Worm (Caenorhabditis elegans) whole organism, late embryonic: ENCODE results near the gene cblc-1.

Experiments used
- F13H6.1 ChIP-seq: sonication (generic microtip); optimal IDR thresholded peaks from 2 replicates; lab custom pipeline; 2016; ENCODE audit warnings: missing genetic modification characterization, missing compliant biosample characterization
- T23F11.4 ChIP-seq: fragments of 200-800 bp; sonication (Bioruptor generic); optimal IDR thresholded peaks from 2 replicates; lab custom pipeline; 2018; ENCODE audit warnings: mild to moderate bottlenecking, missing genetic modification characterization, missing compliant biosample characterization
- Y22D7AL.16 ChIP-seq: sonication (generic microtip); optimal IDR thresholded peaks from 2 replicates; lab custom pipeline; 2016; ENCODE audit warnings: missing genetic modification characterization, missing compliant biosample characterization
- ahr-1 ChIP-seq: sonication (generic microtip); optimal IDR thresholded peaks from 2 replicates; lab custom pipeline; 2016; ENCODE audit warnings: missing genetic modification characterization, missing compliant biosample characterization
- ama-1 ChIP-seq: fragments of 150-350 bp; optimal IDR thresholded peaks from 2 replicates; lab custom pipeline; 2014
- ceh-14 ChIP-seq: sonication (generic microtip); optimal IDR thresholded peaks from 2 replicates; lab custom pipeline; 2016; ENCODE audit warnings: missing genotype, missing genetic modification characterization, missing compliant biosample characterization
- ceh-19 ChIP-seq: fragments of 200-800 bp; sonication (Bioruptor generic); optimal IDR thresholded peaks from 2 replicates; lab custom pipeline; 2018; ENCODE audit warnings: mild to moderate bottlenecking, missing genetic modification characterization, missing compliant biosample characterization
- ceh-22 ChIP-seq: sonication (generic microtip); optimal IDR thresholded peaks from 2 replicates; lab custom pipeline; 2017; ENCODE audit warnings: missing biosample characterization, missing genetic modification characterization
- ceh-30 ChIP-seq: fragments of 150-350 bp; optimal IDR thresholded peaks from 2 replicates; lab custom pipeline; 2014; ENCODE audit warnings: missing biosample characterization, missing genetic modification characterization
- ceh-34 ChIP-seq: sonication (generic microtip); optimal IDR thresholded peaks from 2 replicates; lab custom pipeline; 2016; ENCODE audit warnings: mild to moderate bottlenecking, missing genetic modification characterization, missing compliant biosample characterization
- ceh-45 ChIP-seq: fragments of 200-800 bp; sonication (Bioruptor generic); IDR thresholded peaks from 2 replicates; pipeline ENCODE4 v1.3.6; 2022; ENCODE audit warnings: missing genetic modification reagents, missing genetic modification characterization, missing compliant biosample characterization
- ceh-48 ChIP-seq: sonication (generic microtip); optimal IDR thresholded peaks from 2 replicates; lab custom pipeline; 2016; ENCODE audit warnings: missing genetic modification characterization, inconsistent platforms, missing compliant biosample characterization
- ceh-6 ChIP-seq: fragments of 200-800 bp; sonication (Bioruptor generic); optimal IDR thresholded peaks from 2 replicates; lab custom pipeline; 2018; ENCODE audit warnings: mild to moderate bottlenecking, missing genetic modification characterization, missing compliant biosample characterization
- elt-2 ChIP-seq: sonication (generic microtip); optimal IDR thresholded peaks from 2 replicates; lab custom pipeline; 2016; ENCODE audit warnings: missing genetic modification reagents, missing genetic modification characterization, missing compliant biosample characterization
- ets-4 ChIP-seq: sonication (generic microtip); optimal IDR thresholded peaks from 2 replicates; lab custom pipeline; 2016; ENCODE audit warnings: missing genetic modification characterization, missing compliant biosample characterization
- fax-1 ChIP-seq: sonication (generic microtip); optimal IDR thresholded peaks from 2 replicates; lab custom pipeline; 2016; ENCODE audit warnings: missing genotype, missing genetic modification characterization, missing compliant biosample characterization
- fkh-10 ChIP-seq: fragments of 150-350 bp; optimal IDR thresholded peaks from 2 replicates; lab custom pipeline; 2014; ENCODE audit warnings: missing biosample characterization, missing genetic modification reagents, missing genetic modification characterization
- hlh-13 ChIP-seq: fragments of 200-800 bp; sonication (Bioruptor generic); optimal IDR thresholded peaks from 2 replicates; lab custom pipeline; 2018; ENCODE audit warnings: mild to moderate bottlenecking, missing genetic modification characterization, missing compliant biosample characterization
- hlh-15 ChIP-seq: sonication (generic microtip); optimal IDR thresholded peaks from 2 replicates; lab custom pipeline; 2016; ENCODE audit warnings: missing genetic modification characterization, missing compliant biosample characterization
- hlh-30 ChIP-seq: sonication (generic microtip); optimal IDR thresholded peaks from 2 replicates; lab custom pipeline; 2017; ENCODE audit warnings: antibody characterized with exemption, missing genetic modification characterization, missing compliant biosample characterization; ENCODE audit not compliant: insufficient read depth
- hlh-6 ChIP-seq: sonication (generic microtip); optimal IDR thresholded peaks from 2 replicates; lab custom pipeline; 2016; ENCODE audit warnings: missing genotype, missing genetic modification characterization, missing compliant biosample characterization
- lin-11 ChIP-seq: fragments of 200-800 bp; sonication (Bioruptor generic); optimal IDR thresholded peaks from 2 replicates; lab custom pipeline; 2018; ENCODE audit warnings: mild to moderate bottlenecking, missing genetic modification characterization, missing compliant biosample characterization
- madf-2 ChIP-seq: sonication (generic microtip); optimal IDR thresholded peaks from 2 replicates; lab custom pipeline; 2017; ENCODE audit warnings: missing genetic modification characterization, missing compliant biosample characterization
- mec-3 ChIP-seq: sonication (generic microtip); optimal IDR thresholded peaks from 2 replicates; lab custom pipeline; 2016; ENCODE audit warnings: borderline replicate concordance, missing genetic modification characterization, missing compliant biosample characterization
- nfya-1 ChIP-seq: sonication (generic microtip); optimal IDR thresholded peaks from 2 replicates; lab custom pipeline; 2017; ENCODE audit warnings: missing genetic modification characterization, mild to moderate bottlenecking, missing compliant biosample characterization, antibody characterized with exemption, moderate library complexity
- nhr-11 ChIP-seq: fragments of 150-350 bp; optimal IDR thresholded peaks from 2 replicates; lab custom pipeline; 2014; ENCODE audit warnings: missing biosample characterization, missing genetic modification characterization
- npax-4 ChIP-seq: sonication (generic microtip); optimal IDR thresholded peaks from 2 replicates; lab custom pipeline; 2016; ENCODE audit warnings: missing genetic modification characterization, missing compliant biosample characterization
- odd-2 ChIP-seq: sonication (generic microtip); optimal IDR thresholded peaks from 2 replicates; lab custom pipeline; 2017; ENCODE audit warnings: antibody characterized with exemption, mild to moderate bottlenecking, missing genetic modification characterization, missing compliant biosample characterization
- pag-3 ChIP-seq: sonication (generic microtip); optimal IDR thresholded peaks from 2 replicates; lab custom pipeline; 2016; ENCODE audit warnings: missing compliant biosample characterization, missing genetic modification characterization, borderline replicate concordance
- pat-9 ChIP-seq: fragments of 200-800 bp; sonication (Bioruptor generic); optimal IDR thresholded peaks from 2 replicates; lab custom pipeline; 2018; ENCODE audit warnings: mild to moderate bottlenecking, missing genetic modification characterization, moderate library complexity, missing compliant biosample characterization
- pax-1 ChIP-seq: fragments of 150-350 bp; optimal IDR thresholded peaks from 2 replicates; lab custom pipeline; 2014; ENCODE audit warnings: missing biosample characterization, missing genetic modification characterization
- pha-2 ChIP-seq: sonication (generic microtip); optimal IDR thresholded peaks from 2 replicates; lab custom pipeline; 2017; ENCODE audit warnings: mild to moderate bottlenecking, missing genetic modification characterization, missing compliant biosample characterization
- pqm-1 ChIP-seq: sonication (generic microtip); optimal IDR thresholded peaks from 2 replicates; lab custom pipeline; 2016; ENCODE audit warnings: missing genetic modification characterization, missing compliant biosample characterization
- pros-1 ChIP-seq: fragments of 150-350 bp; optimal IDR thresholded peaks from 2 replicates; lab custom pipeline; 2014; ENCODE audit warnings: missing biosample characterization, missing genetic modification reagents, missing genetic modification characterization
- ref-2 ChIP-seq: sonication (generic microtip); optimal IDR thresholded peaks from 2 replicates; lab custom pipeline; 2016; ENCODE audit warnings: missing genetic modification characterization, missing compliant biosample characterization
- rnt-1 ChIP-seq: sonication (generic microtip); optimal IDR thresholded peaks from 2 replicates; lab custom pipeline; 2016; ENCODE audit warnings: missing genetic modification characterization, missing compliant biosample characterization
- sdc-2 ChIP-seq: sonication (generic microtip); optimal IDR thresholded peaks from 2 replicates; lab custom pipeline; 2016; ENCODE audit warnings: missing genotype, missing genetic modification characterization, missing compliant biosample characterization
- sox-2 ChIP-seq: fragments of 200-800 bp; sonication (Bioruptor generic); IDR thresholded peaks from 2 replicates; pipeline ENCODE4 v1.3.6; 2022; ENCODE audit warnings: missing genetic modification reagents, missing genetic modification characterization, missing compliant biosample characterization
- syd-9 ChIP-seq: sonication (generic microtip); optimal IDR thresholded peaks from 2 replicates; lab custom pipeline; 2016; ENCODE audit warnings: mild to moderate bottlenecking, missing genetic modification characterization, moderate library complexity, missing compliant biosample characterization
- tbx-2 ChIP-seq: sonication (generic microtip); optimal IDR thresholded peaks from 2 replicates; lab custom pipeline; 2016; ENCODE audit warnings: missing genetic modification characterization, missing compliant biosample characterization
- ttx-3 ChIP-seq: sonication (generic microtip); optimal IDR thresholded peaks from 2 replicates; lab custom pipeline; 2016; ENCODE audit warnings: missing genetic modification reagents, missing genetic modification characterization, missing compliant biosample characterization
- unc-3 ChIP-seq, 2 experiments: fragments of 200-800 bp in 1 of 2; sonication (Bioruptor generic) in 1 of 2; sonication (generic microtip) in 1 of 2; conservative IDR thresholded peaks in 1 of 2; optimal IDR thresholded peaks in 1 of 2; 2 replicates each; pipeline versions ENCODE4 v1.3.6 to Lab custom; 2016 to 2022; ENCODE audit warnings: missing compliant biosample characterization in 2 of 2, missing genetic modification characterization in 2 of 2, missing genetic modification reagents in 1 of 2
- unc-55 ChIP-seq: sonication (generic microtip); optimal IDR thresholded peaks from 2 replicates; lab custom pipeline; 2017; ENCODE audit warnings: missing biosample characterization, missing genetic modification reagents, missing genetic modification characterization
- unc-86 ChIP-seq: sonication (generic microtip); optimal IDR thresholded peaks from 2 replicates; lab custom pipeline; 2016; ENCODE audit warnings: missing genetic modification characterization, missing compliant biosample characterization
- zip-5 ChIP-seq: sonication (generic microtip); optimal IDR thresholded peaks from 2 replicates; lab custom pipeline; 2016; ENCODE audit warnings: missing genetic modification characterization, missing compliant biosample characterization
- ztf-16 ChIP-seq: sonication (generic microtip); optimal IDR thresholded peaks from 2 replicates; lab custom pipeline; 2017; ENCODE audit warnings: missing genetic modification characterization, missing compliant biosample characterization

Gene cblc-1

DNA sequence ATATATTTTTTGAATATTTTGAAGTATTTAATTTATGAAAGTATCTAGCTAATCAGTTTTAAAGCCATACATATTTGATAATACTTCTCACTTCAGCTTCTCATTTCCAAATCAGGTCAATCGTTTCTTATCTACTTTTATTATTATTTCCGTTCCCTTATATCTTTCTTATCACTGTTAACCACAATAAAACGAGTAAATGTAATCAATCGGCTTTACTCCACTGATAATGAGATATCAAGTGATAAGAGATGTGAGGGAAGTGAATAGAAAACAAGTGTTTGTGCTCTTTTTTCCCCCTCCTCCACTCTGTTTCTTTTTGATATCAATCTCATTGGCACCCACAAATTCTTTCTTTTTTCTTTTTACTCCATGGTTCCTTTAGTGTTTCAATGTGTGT lies 25.6 kb upstream of the cblc-1 start:
- TF ChIP-seq ama-1 (lab: Kevin White, UChicago) = no peak
- peak; percentile 99 for TF ChIP-seq elt-2 (tag; lab: Kevin White, UChicago)
- TF ChIP-seq ceh-34 (tag; lab: Kevin White, UChicago) = no peak
- no peak for TF ChIP-seq madf-2 (tag; lab: Kevin White, UChicago)
- no peak for TF ChIP-seq odd-2 (tag; lab: Kevin White, UChicago)

ce11 chrII:4960690-4961089 lies 19.7 kb upstream of the cblc-1 start:
- peak; percentile 96 for TF ChIP-seq elt-2 (tag; lab: Kevin White, UChicago)
- no peak for TF ChIP-seq sdc-2 (tag; lab: Kevin White, UChicago)
- no peak for TF ChIP-seq ceh-14 (tag; lab: Kevin White, UChicago)
- no peak for TF ChIP-seq zip-5
- TF ChIP-seq, all 69 proteins: peak for 1

DNA sequence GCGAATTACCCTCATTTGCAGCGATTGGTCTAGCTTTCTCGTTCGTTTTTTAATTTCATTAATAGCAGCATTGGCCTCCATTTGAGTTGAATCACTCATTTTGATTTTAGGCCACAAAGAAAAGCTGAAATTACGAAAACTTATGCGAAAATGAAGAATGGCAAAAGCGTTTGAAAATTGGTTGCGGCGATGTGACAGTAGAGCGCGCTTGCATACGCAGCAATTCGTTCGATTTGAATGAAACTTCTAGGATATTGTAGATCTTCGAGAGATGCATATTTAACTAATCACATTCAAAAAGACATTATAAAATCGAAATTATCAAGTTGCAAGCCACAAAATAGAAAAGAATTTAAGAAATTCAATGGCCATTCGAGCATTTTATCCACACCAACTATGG lies 18.8 kb upstream of the cblc-1 start, which contains the start of gene ulp-2:
Gene ulp-2 (minus strand): TSS at position 158 of the 400 bp plus-strand sequence.
- no peak for TF ChIP-seq sdc-2 (tag; lab: Kevin White, UChicago)
- no peak for TF ChIP-seq pros-1
- TF ChIP-seq pat-9 (tag; lab: Kevin White, UChicago) = no peak
- no peak for TF ChIP-seq ceh-30 (tag; lab: Kevin White, UChicago)
- no peak for TF ChIP-seq fkh-10 (GFP tag; lab: Kevin White, UChicago)
- TF ChIP-seq, all 69 proteins: peak for 0

ce11 chrII:4955353-4955752 lies 14.4 kb upstream of the cblc-1 start, which contains the start of gene pbs-3:
TSS of gene pbs-3 (minus strand) at chrII:4955427.
- TF ChIP-seq mec-3 (tag; lab: Kevin White, UChicago) = no peak
- TF ChIP-seq ref-2 = peak; percentile 46
- TF ChIP-seq ttx-3 (tag; lab: Kevin White, UChicago) = no peak
- no peak for TF ChIP-seq npax-4 (tag; lab: Kevin White, UChicago)
- peak; percentile 15; the same call in 1 of the 2 replicates for TF ChIP-seq sox-2 (GFP tag; lab: Robert Waterston, UW)
- peak; percentile 54 for TF ChIP-seq fax-1 (tag; lab: Kevin White, UChicago)
- TF ChIP-seq ztf-16 (tag; lab: Kevin White, UChicago) = no peak
- TF ChIP-seq lin-11 (tag; lab: Kevin White, UChicago) = no peak
- TF ChIP-seq hlh-6 (tag; lab: Kevin White, UChicago) = no peak
- peak; percentile 88 for TF ChIP-seq tbx-2 (tag; lab: Kevin White, UChicago)
- no peak for TF ChIP-seq ahr-1
- peak; percentile 83 for TF ChIP-seq elt-2 (tag; lab: Kevin White, UChicago)
- TF ChIP-seq unc-55 (GFP tag; lab: Kevin White, UChicago) = no peak
- TF ChIP-seq pax-1 = no peak
- no peak for TF ChIP-seq Y22D7AL.16 (tag; lab: Kevin White, UChicago)
- TF ChIP-seq ceh-22 (tag; lab: Kevin White, UChicago) = no peak
- peak; percentile 66 for TF ChIP-seq rnt-1 (tag; lab: Kevin White, UChicago)
- peak; percentile 61 for TF ChIP-seq ets-4 (tag; lab: Kevin White, UChicago)
- TF ChIP-seq T23F11.4 (GFP tag; lab: Kevin White, UChicago) = no peak
- no peak for TF ChIP-seq odd-2 (tag; lab: Kevin White, UChicago)
- TF ChIP-seq nfya-1 (tag; lab: Kevin White, UChicago) = peak; percentile 60
- TF ChIP-seq ceh-6 (GFP tag; lab: Kevin White, UChicago) = no peak
- no peak for TF ChIP-seq pag-3 (tag; lab: Kevin White, UChicago)
- TF ChIP-seq pqm-1 = no peak
- peak; percentile 68 for TF ChIP-seq F13H6.1 (tag; lab: Kevin White, UChicago)
- no peak for TF ChIP-seq pha-2 (tag; lab: Kevin White, UChicago)
- TF ChIP-seq nhr-11 (tag; lab: Kevin White, UChicago) = no peak
- no peak for TF ChIP-seq ceh-48
- TF ChIP-seq hlh-15 (tag; lab: Kevin White, UChicago) = no peak
- TF ChIP-seq unc-3 (GFP tag; conservative IDR thresholded peaks at IDR 0.05; lab: Robert Waterston, UW) = no peak
- no peak for TF ChIP-seq unc-3 (tag; optimal IDR thresholded peaks at IDR 0.05; lab: Kevin White, UChicago)
- TF ChIP-seq ceh-19 (GFP tag; lab: Kevin White, UChicago) = no peak
- TF ChIP-seq sdc-2 (tag; lab: Kevin White, UChicago) = no peak
- peak; percentile 6 for TF ChIP-seq madf-2 (tag; lab: Kevin White, UChicago)
- peak; percentile 74 for TF ChIP-seq ceh-14 (tag; lab: Kevin White, UChicago)
- TF ChIP-seq hlh-13 (GFP tag; lab: Kevin White, UChicago) = no peak
- no peak for TF ChIP-seq hlh-30 (tag; lab: Kevin White, UChicago)
- no peak for TF ChIP-seq pat-9 (tag; lab: Kevin White, UChicago)
- TF ChIP-seq syd-9 (tag; lab: Kevin White, UChicago) = no peak
- TF ChIP-seq ceh-45 (GFP tag; lab: Robert Waterston, UW) = no peak
- TF ChIP-seq unc-86 (tag; lab: Kevin White, UChicago) = peak; percentile 13
